Worm (Caenorhabditis elegans) whole organism, L3 larva: ENCODE measurements around the gene atp-5.

Experiments
- aly-2 ChIP-seq: fragments of 150-350 bp; optimal IDR thresholded peaks from 2 replicates; lab custom pipeline; 2014; ENCODE audit warnings: missing biosample characterization, missing genetic modification characterization
- ceh-82 ChIP-seq: fragments of 150-350 bp; optimal IDR thresholded peaks from 2 replicates; lab custom pipeline; 2014; ENCODE audit warnings: missing biosample characterization, missing genetic modification characterization
- egl-5 ChIP-seq: fragments of 150-350 bp; optimal IDR thresholded peaks from 2 replicates; lab custom pipeline; 2017; ENCODE audit warnings: missing biosample characterization, missing genetic modification reagents, missing genetic modification characterization, inconsistent platforms
- fkh-10 ChIP-seq: sonication (generic microtip); optimal IDR thresholded peaks from 2 replicates; lab custom pipeline; 2017; ENCODE audit warnings: missing biosample characterization, missing genetic modification reagents, missing genetic modification characterization
- fos-1 ChIP-seq: fragments of 150-350 bp; optimal IDR thresholded peaks from 2 replicates; lab custom pipeline; 2014; ENCODE audit warnings: missing biosample characterization, missing genetic modification characterization
- nhr-12 ChIP-seq: fragments of 150-350 bp; optimal IDR thresholded peaks from 2 replicates; lab custom pipeline; 2014; ENCODE audit warnings: missing biosample characterization, missing genetic modification characterization
- nhr-28 ChIP-seq: fragments of 150-350 bp; optimal IDR thresholded peaks from 2 replicates; lab custom pipeline; 2014; ENCODE audit warnings: missing biosample characterization, missing genetic modification characterization
- unc-39 ChIP-seq: sonication (generic microtip); optimal IDR thresholded peaks from 4 replicates; lab custom pipeline; 2017; ENCODE audit warnings: missing biosample characterization, missing genetic modification characterization
- unc-62 ChIP-seq: fragments of 150-350 bp; sonication (generic microtip); optimal IDR thresholded peaks from 4 replicates; lab custom pipeline; 2014; ENCODE audit warnings: missing biosample characterization, missing genetic modification reagents, missing genetic modification characterization

ce11 chrV:11147780-11148144 is 24.1 kb upstream of the atp-5 start:
- TF ChIP-seq fkh-10 (GFP tag; lab: Kevin White, UChicago) = no peak
- TF ChIP-seq nhr-28 = no peak
- no peak for TF ChIP-seq unc-62 (GFP tag; lab: Kevin White, UChicago)
- no peak for TF ChIP-seq egl-5
- TF ChIP-seq fos-1 (tag; lab: Kevin White, UChicago) = no peak
- TF ChIP-seq ceh-82 = no peak
- no peak for TF ChIP-seq unc-39 (tag; lab: Kevin White, UChicago)
- no peak for TF ChIP-seq aly-2 (tag; lab: Kevin White, UChicago)
- no peak for TF ChIP-seq nhr-12 (tag; lab: Kevin White, UChicago)
